Fruit fly (Drosophila melanogaster): ENCODE results near the gene CG9705.

CG9705 gene

DNA sequence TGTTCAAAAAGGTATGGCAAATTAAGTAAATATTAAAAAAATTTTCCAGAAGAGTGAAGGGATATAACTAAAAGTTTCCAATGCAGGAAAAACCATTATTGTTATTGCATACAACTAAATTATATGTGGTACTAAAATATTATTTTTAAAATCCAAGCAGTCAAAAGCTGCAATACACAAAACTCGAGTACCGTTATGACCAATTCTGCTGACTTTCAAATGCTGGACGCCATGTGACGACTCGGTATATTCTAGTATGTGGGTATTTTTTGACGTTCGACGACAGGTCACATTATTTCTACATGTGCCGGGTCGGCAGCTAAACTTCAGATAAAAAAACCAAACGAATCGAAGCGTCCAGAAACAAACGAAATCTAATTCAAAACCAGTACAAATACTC lies 28.2 kb downstream of the CG9705 start (continued):
- TF ChIP-seq Deaf1 (tag; optimal IDR thresholded peaks at IDR 0.05) (no peak), sima (GFP tag; optimal IDR thresholded peaks at IDR 0.05) (no peak), CG1603 (tag; optimal IDR thresholded peaks at IDR 0.05) (peak; percentile 77), Lpt (GFP tag; optimal IDR thresholded peaks at IDR 0.05) (no peak), CG18011 (GFP tag; optimal IDR thresholded peaks at IDR 0.05) (peak; percentile 100), D19B (GFP tag; optimal IDR thresholded peaks at IDR 0.05) (no peak), ems (GFP tag; optimal IDR thresholded peaks at IDR 0.05) (no peak), dpn (GFP tag; optimal IDR thresholded peaks at IDR 0.05) (peak; percentile 10 to 18), CG9437 (GFP tag; optimal IDR thresholded peaks at IDR 0.05) (no peak), Myb (GFP tag; optimal IDR thresholded peaks at IDR 0.05) (peak; percentile 96), nom (GFP tag; optimal IDR thresholded peaks at IDR 0.05) (no peak), lola (GFP tag; optimal IDR thresholded peaks at IDR 0.05) (peak in 1 of 3 experiments; percentile 3), CHES-1-like (GFP tag; optimal IDR thresholded peaks at IDR 0.05) (peak; percentile 62), CG14965 (GFP tag; optimal IDR thresholded peaks at IDR 0.05; ENCODE audit: borderline replicate concordance) (no peak), fd102C (GFP tag; optimal IDR thresholded peaks at IDR 0.05) (no peak), CG8290 (GFP tag; optimal IDR thresholded peaks at IDR 0.05) (peak; percentile 72), CG8290 (tag; optimal IDR thresholded peaks at IDR 0.05) (peak in 1 of 2 experiments; percentile 69), otp (GFP tag; IDR thresholded peaks at IDR 0.05) (no peak), CG13296 (GFP tag; optimal IDR thresholded peaks at IDR 0.05) (no peak), yki (optimal IDR thresholded peaks at IDR 0.05) (no peak), CG3726 (GFP tag; IDR thresholded peaks at IDR 0.05) (no peak), CG6654 (GFP tag; optimal IDR thresholded peaks at IDR 0.05) (no peak), CG2120 (GFP tag; optimal IDR thresholded peaks at IDR 0.05) (peak; percentile 38), pzg (GFP tag; optimal IDR thresholded peaks at IDR 0.05) (peak; percentile 93), stc (GFP tag; IDR thresholded peaks at IDR 0.05) (no peak), CG7839 (tag; optimal IDR thresholded peaks at IDR 0.05) (no peak), chm (GFP tag; IDR thresholded peaks at IDR 0.05) (no peak), bbx (GFP tag; IDR thresholded peaks at IDR 0.05; ENCODE audit: partially characterized antibody) (peak; percentile 23; the same call in 1 of the 2 replicates), CG32532 (GFP tag; IDR thresholded peaks at IDR 0.05) (no peak), Blimp-1 (GFP tag; optimal IDR thresholded peaks at IDR 0.05) (no peak), HLHmδ (GFP tag; optimal IDR thresholded peaks at IDR 0.05) (no peak), pum (GFP tag; optimal IDR thresholded peaks at IDR 0.05) (no peak), shn (GFP tag; optimal IDR thresholded peaks at IDR 0.05) (no peak), tap (tag; optimal IDR thresholded peaks at IDR 0.05) (no peak), CG6791 (GFP tag; IDR thresholded peaks at IDR 0.05; ENCODE audit: partially characterized antibody) (peak; percentile 57; the same call in 2 of the 3 replicates), ara (GFP tag; IDR thresholded peaks at IDR 0.05) (peak; percentile 11; the same call in 1 of the 2 replicates), zfh1 (GFP tag; IDR thresholded peaks at IDR 0.05) (0 out of 3 replicates have a peak, but pooled peaks have one; percentile 28), YL-1 (GFP tag; optimal IDR thresholded peaks at IDR 0.05) (peak; percentile 61), CG31441 (GFP tag; IDR thresholded peaks at IDR 0.05) (0 out of 2 replicates have a peak, but pooled peaks have one; percentile 27), CG4404 (GFP tag; IDR thresholded peaks at IDR 0.05) (no peak), CG8924 (tag; optimal IDR thresholded peaks at IDR 0.05) (peak; percentile 8), Dad (GFP tag; optimal IDR thresholded peaks at IDR 0.05) (peak; percentile 4), CG9932 (GFP tag; IDR thresholded peaks at IDR 0.05) (peak; percentile 51; the same call in 1 of the 2 replicates), Aef1 (GFP tag; IDR thresholded peaks at IDR 0.05) (peak; percentile 19; the same call in 1 of the 3 replicates), sna (GFP tag; IDR thresholded peaks at IDR 0.05; ENCODE audit: partially characterized antibody) (no peak), CG18262 (tag; optimal IDR thresholded peaks at IDR 0.05) (peak; percentile 17), Scr (GFP tag; IDR thresholded peaks at IDR 0.05; ENCODE audit: partially characterized antibody) (no peak), cas (GFP tag; IDR thresholded peaks at IDR 0.05) (no peak), pnt (GFP tag; optimal IDR thresholded peaks at IDR 0.05) (no peak), ranshi (GFP tag; IDR thresholded peaks at IDR 0.05) (no peak), sqz (GFP tag; optimal IDR thresholded peaks at IDR 0.05) (peak; percentile 42)

Measured in whole organism, embryonic.